Fruit fly (Drosophila melanogaster) whole organism, prepupa: Measurements from ENCODE around the gene kat80.

ENCODE experiments used
- Blimp-1 ChIP-seq: fragments of 200-800 bp; sonication (Bioruptor generic); optimal IDR thresholded peaks from 3 replicates; lab custom pipeline; 2017; ENCODE audit warnings: missing biosample characterization, missing genetic modification characterization, mild to moderate bottlenecking, moderate library complexity, missing genetic modification reagents
- CG11902 ChIP-seq: fragments of 200-800 bp; sonication (Bioruptor generic); optimal IDR thresholded peaks from 3 replicates; lab custom pipeline; 2016; ENCODE audit warnings: missing biosample characterization, missing genetic modification characterization
- CG16779 ChIP-seq: fragments of 200-800 bp; sonication (Bioruptor generic); optimal IDR thresholded peaks from 3 replicates; lab custom pipeline; 2017; ENCODE audit warnings: missing biosample characterization, mild to moderate bottlenecking, missing genetic modification characterization
- CG31627 ChIP-seq: fragments of 200-800 bp; sonication (Bioruptor generic); optimal IDR thresholded peaks from 3 replicates; lab custom pipeline; 2016; ENCODE audit warnings: missing biosample characterization, missing genetic modification characterization
- CG32006 ChIP-seq: fragments of 200-800 bp; sonication (Bioruptor generic); optimal IDR thresholded peaks from 3 replicates; lab custom pipeline; 2017; ENCODE audit warnings: missing biosample characterization, mild to moderate bottlenecking, missing genetic modification characterization
- CG3919 ChIP-seq: fragments of 200-800 bp; sonication (Bioruptor generic); optimal IDR thresholded peaks from 3 replicates; lab custom pipeline; 2016; ENCODE audit warnings: missing biosample characterization, missing genetic modification characterization
- CG6276 ChIP-seq: fragments of 200-800 bp; sonication (Bioruptor generic); optimal IDR thresholded peaks from 2 replicates; lab custom pipeline; 2017; ENCODE audit warnings: missing biosample characterization, mild to moderate bottlenecking, missing genetic modification characterization
- CG6792 ChIP-seq: fragments of 200-800 bp; sonication (Bioruptor generic); optimal IDR thresholded peaks from 3 replicates; lab custom pipeline; 2016; ENCODE audit warnings: missing biosample characterization, missing genetic modification characterization
- CG8319 ChIP-seq: fragments of 200-800 bp; sonication (Bioruptor generic); optimal IDR thresholded peaks from 3 replicates; lab custom pipeline; 2016; ENCODE audit warnings: missing biosample characterization, missing genetic modification characterization
- CG8632 ChIP-seq: fragments of 200-800 bp; sonication (Bioruptor generic); optimal IDR thresholded peaks from 3 replicates; lab custom pipeline; 2016; ENCODE audit warnings: missing biosample characterization, missing genetic modification characterization
- Eip78C ChIP-seq: fragments of 200-800 bp; sonication (Bioruptor generic); peaks from one replicate; lab custom pipeline; 2016; ENCODE audit warnings: missing biosample characterization, missing genetic modification characterization
- Gug ChIP-seq: fragments of 200-800 bp; sonication (Bioruptor generic); IDR thresholded peaks from 2 replicates; pipeline ENCODE4 v1.3.6; 2022; ENCODE audit warnings: missing biosample characterization, missing genetic modification characterization
- Hr38 ChIP-seq: sonication (Bioruptor generic); optimal IDR thresholded peaks from 2 replicates; lab custom pipeline; 2016; ENCODE audit warnings: missing biosample characterization, missing genetic modification characterization
- Hr39 ChIP-seq: fragments of 200-800 bp; sonication (Bioruptor generic); optimal IDR thresholded peaks from 2 replicates; lab custom pipeline; 2016; ENCODE audit warnings: missing biosample characterization, missing genetic modification characterization
- Lpt ChIP-seq: fragments of 200-800 bp; sonication (Bioruptor generic); optimal IDR thresholded peaks from 3 replicates; lab custom pipeline; 2016; ENCODE audit warnings: missing biosample characterization, missing genetic modification characterization
- Sox14 ChIP-seq: fragments of 200-800 bp; sonication (Bioruptor generic); optimal IDR thresholded peaks from 3 replicates; lab custom pipeline; 2016; ENCODE audit warnings: missing biosample characterization, missing genetic modification characterization
- dac ChIP-seq: fragments of 200-800 bp; sonication (Bioruptor generic); optimal IDR thresholded peaks from 2 replicates; lab custom pipeline; 2017; ENCODE audit warnings: missing biosample characterization, mild to moderate bottlenecking, missing genetic modification characterization
- esn ChIP-seq: fragments of 200-800 bp; sonication (Bioruptor generic); optimal IDR thresholded peaks from 2 replicates; lab custom pipeline; 2016; ENCODE audit warnings: missing biosample characterization, mild to moderate bottlenecking, missing genetic modification characterization, moderate library complexity
- lz ChIP-seq: fragments of 200-800 bp; sonication (Bioruptor generic); optimal IDR thresholded peaks from 3 replicates; lab custom pipeline; 2016; ENCODE audit warnings: missing biosample characterization, missing genetic modification characterization
- net ChIP-seq: fragments of 200-800 bp; sonication (Bioruptor generic); optimal IDR thresholded peaks from 3 replicates; lab custom pipeline; 2016; ENCODE audit warnings: missing biosample characterization, missing genetic modification characterization
- pdm3 ChIP-seq: fragments of 200-800 bp; sonication (Bioruptor generic); optimal IDR thresholded peaks from 3 replicates; lab custom pipeline; 2016; ENCODE audit warnings: missing biosample characterization, missing genetic modification characterization
- svp ChIP-seq: fragments of 200-800 bp; sonication (Bioruptor generic); peaks from one replicate; lab custom pipeline; 2016; ENCODE audit warnings: missing biosample characterization, missing genetic modification characterization

The kat80 gene

DNA sequence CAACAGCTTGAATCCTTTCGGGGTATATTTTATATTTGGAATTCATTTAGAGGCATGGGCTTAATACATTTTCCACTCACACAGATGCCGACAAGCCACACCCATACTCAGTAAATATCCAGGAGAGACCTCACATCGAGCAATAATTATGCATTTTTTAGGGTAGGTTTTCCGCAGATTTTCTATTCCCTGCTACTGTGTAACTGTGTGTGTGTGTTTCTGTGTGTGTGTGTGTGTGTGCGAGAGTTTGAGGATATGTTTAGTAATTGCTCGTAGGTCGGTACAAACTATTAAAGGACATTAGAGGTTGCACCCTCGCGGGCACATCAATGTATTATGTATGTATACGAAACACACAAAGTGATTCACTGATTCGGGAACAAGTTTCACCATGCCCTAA is 44.7 kb downstream of the kat80 start:
- TF ChIP-seq CG6276 (GFP tag; lab: Kevin White, UChicago) = no peak
- no peak for TF ChIP-seq net (GFP tag; lab: Kevin White, UChicago)
- TF ChIP-seq CG6792 (GFP tag; lab: Kevin White, UChicago) = no peak
- TF ChIP-seq CG8319 = no peak
- no peak for TF ChIP-seq CG16779 (tag; lab: Kevin White, UChicago)
- TF ChIP-seq Hr38 = no peak
- no peak for TF ChIP-seq lz
- TF ChIP-seq Gug = no peak
- TF ChIP-seq pdm3 (GFP tag; lab: Kevin White, UChicago) = no peak
- no peak for TF ChIP-seq Blimp-1
- no peak for TF ChIP-seq CG31627 (GFP tag; lab: Kevin White, UChicago)
- no peak for TF ChIP-seq Hr39 (GFP tag; lab: Kevin White, UChicago)
- no peak for TF ChIP-seq Lpt
- no peak for TF ChIP-seq Sox14 (GFP tag; lab: Kevin White, UChicago)
- no peak for TF ChIP-seq svp
- TF ChIP-seq CG11902 (GFP tag; lab: Kevin White, UChicago) = no peak
- no peak for TF ChIP-seq CG3919 (GFP tag; lab: Kevin White, UChicago)

dm6 chrX:16217518-16217869 is 58.5 kb downstream of the kat80 start:
- peak; percentile 66 for TF ChIP-seq Sox14 (GFP tag; lab: Kevin White, UChicago)
- TF ChIP-seq esn = no peak
- TF ChIP-seq dac = no peak
- TF ChIP-seq Gug = no peak
- TF ChIP-seq Eip78C (GFP tag; lab: Kevin White, UChicago) = peak; percentile 35
- TF ChIP-seq CG32006 (GFP tag; lab: Kevin White, UChicago) = no peak
- TF ChIP-seq CG8632 = no peak
